Worm (Caenorhabditis elegans) whole organism, midembryonic: ENCODE results near the gene W07G4.8.

Source experiments
- T22C8.4 ChIP-seq: fragments of 200-800 bp; sonication (Bioruptor generic); IDR thresholded peaks from 2 replicates; pipeline ENCODE4 v1.3.6; 2022; ENCODE audit warnings: missing genetic modification characterization, missing compliant biosample characterization
- cog-1 ChIP-seq: sonication (generic microtip); optimal IDR thresholded peaks from 2 replicates; lab custom pipeline; 2016; ENCODE audit warnings: missing genetic modification characterization, missing compliant biosample characterization
- flt-1 ChIP-seq: fragments of 200-800 bp; sonication (Bioruptor generic); IDR thresholded peaks from 2 replicates; pipeline ENCODE4 v1.3.6; 2022; ENCODE audit warnings: missing genetic modification characterization, missing compliant biosample characterization
- klf-2 ChIP-seq: fragments of 200-800 bp; sonication (Bioruptor generic); conservative IDR thresholded peaks from 2 replicates; pipeline ENCODE4 v1.3.6; 2022; ENCODE audit warnings: missing genetic modification reagents, missing genetic modification characterization, missing compliant biosample characterization
- med-1 ChIP-seq: sonication (generic microtip); optimal IDR thresholded peaks from 2 replicates; lab custom pipeline; 2017; ENCODE audit warnings: missing genetic modification characterization, mild to moderate bottlenecking, missing compliant biosample characterization, antibody characterized with exemption, missing genetic modification reagents; ENCODE audit not compliant: insufficient read depth
- ztf-29 ChIP-seq: fragments of 200-800 bp; sonication (Bioruptor generic); IDR thresholded peaks from 2 replicates; pipeline ENCODE4 v1.3.6; 2022; ENCODE audit warnings: missing genetic modification reagents, missing genetic modification characterization, missing compliant biosample characterization

DNA sequence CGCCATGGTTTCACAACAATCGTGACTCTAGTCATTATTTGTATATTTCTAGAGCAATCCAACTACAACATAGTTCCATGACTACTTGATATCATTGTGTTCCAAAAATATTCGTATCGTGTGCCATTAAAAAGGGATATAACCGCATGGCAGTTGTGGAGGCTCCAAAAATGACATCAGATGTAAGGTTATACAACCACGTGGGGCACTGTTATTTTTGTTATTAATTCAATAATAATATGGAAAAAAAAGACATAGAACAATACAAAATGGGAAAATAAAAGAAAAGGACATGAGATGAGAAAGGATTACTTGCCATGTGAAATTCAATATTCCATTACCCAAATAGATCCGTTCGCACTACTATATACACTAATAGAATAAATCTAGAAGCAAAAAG lies 26.1 kb upstream of the W07G4.8 start:
- no peak for TF ChIP-seq T22C8.4 (GFP tag; lab: Robert Waterston, UW)
- TF ChIP-seq cog-1 (tag; lab: Kevin White, UChicago) = no peak
- no peak for TF ChIP-seq flt-1 (GFP tag; lab: Robert Waterston, UW)
- no peak for TF ChIP-seq med-1 (GFP tag; lab: Kevin White, UChicago)
- no peak for TF ChIP-seq klf-2 (GFP tag; lab: Robert Waterston, UW)
- TF ChIP-seq ztf-29 (GFP tag; lab: Robert Waterston, UW) = no peak
